Worm (Caenorhabditis elegans) whole organism, L3 larva: ENCODE data around the gene C18A11.2.

ENCODE experiments used
- R02D3.7 ChIP-seq: fragments of 150-350 bp; optimal IDR thresholded peaks from 2 replicates; lab custom pipeline; 2014; ENCODE audit warnings: missing biosample characterization, missing genetic modification characterization
- ZK546.5 ChIP-seq: sonication (generic microtip); optimal IDR thresholded peaks from 2 replicates; lab custom pipeline; 2017; ENCODE audit warnings: missing biosample characterization, missing genetic modification characterization
- aly-2 ChIP-seq: fragments of 150-350 bp; optimal IDR thresholded peaks from 2 replicates; lab custom pipeline; 2014; ENCODE audit warnings: missing biosample characterization, missing genetic modification characterization
- ama-1 ChIP-seq: fragments of 150-350 bp; optimal IDR thresholded peaks from 2 replicates; lab custom pipeline; 2018
- ceh-16 ChIP-seq: sonication (generic microtip); optimal IDR thresholded peaks from 2 replicates; lab custom pipeline; 2017; ENCODE audit warnings: missing biosample characterization, missing genetic modification characterization
- ceh-28 ChIP-seq: fragments of 150-350 bp; optimal IDR thresholded peaks from 2 replicates; lab custom pipeline; 2014; ENCODE audit warnings: missing biosample characterization, missing genetic modification reagents, missing genetic modification characterization
- ceh-82 ChIP-seq: fragments of 150-350 bp; optimal IDR thresholded peaks from 2 replicates; lab custom pipeline; 2014; ENCODE audit warnings: missing biosample characterization, missing genetic modification characterization
- ceh-9 ChIP-seq: sonication (generic microtip); optimal IDR thresholded peaks from 2 replicates; lab custom pipeline; 2018; ENCODE audit warnings: missing biosample characterization, missing genetic modification characterization
- daf-12 ChIP-seq: fragments of 150-350 bp; optimal IDR thresholded peaks from 2 replicates; lab custom pipeline; 2014; ENCODE audit warnings: missing biosample characterization, missing genetic modification reagents, missing genetic modification characterization
- egl-27 ChIP-seq: sonication (generic microtip); optimal IDR thresholded peaks from 4 replicates; lab custom pipeline; 2017; ENCODE audit warnings: missing biosample characterization, missing genetic modification reagents, missing genetic modification characterization
- egl-5 ChIP-seq: fragments of 150-350 bp; optimal IDR thresholded peaks from 2 replicates; lab custom pipeline; 2017; ENCODE audit warnings: missing biosample characterization, missing genetic modification reagents, missing genetic modification characterization, inconsistent platforms
- elt-1 ChIP-seq: fragments of 150-350 bp; optimal IDR thresholded peaks from 2 replicates; lab custom pipeline; 2014; ENCODE audit warnings: missing biosample characterization, missing genetic modification characterization
- elt-2 ChIP-seq: sonication (generic microtip); optimal IDR thresholded peaks from 2 replicates; lab custom pipeline; 2016; ENCODE audit warnings: missing genetic modification reagents, mild to moderate bottlenecking, missing genetic modification characterization, missing compliant biosample characterization
- elt-3 ChIP-seq, 3 experiments: fragments of 150-350 bp in 1 of 3; sonication (generic microtip) in 2 of 3; optimal IDR thresholded peaks; 2 replicates in 2 of 3; 4 replicates in 1 of 3; lab custom pipeline; 2014 to 2017; ENCODE audit warnings: missing biosample characterization in 3 of 3, missing genetic modification characterization in 3 of 3
- fos-1 ChIP-seq: fragments of 150-350 bp; optimal IDR thresholded peaks from 2 replicates; lab custom pipeline; 2014; ENCODE audit warnings: missing biosample characterization, missing genetic modification characterization
- hmg-11 ChIP-seq: sonication (generic microtip); optimal IDR thresholded peaks from 2 replicates; lab custom pipeline; 2016; ENCODE audit warnings: missing genetic modification characterization, missing compliant biosample characterization
- jun-1 ChIP-seq: fragments of 150-350 bp; optimal IDR thresholded peaks from 2 replicates; lab custom pipeline; 2014; ENCODE audit warnings: missing biosample characterization, missing genetic modification reagents, missing genetic modification characterization
- lin-15B ChIP-seq: fragments of 150-350 bp; optimal IDR thresholded peaks from 2 replicates; lab custom pipeline; 2014; ENCODE audit warnings: missing biosample characterization, missing genetic modification characterization
- lin-39 ChIP-seq: fragments of 150-350 bp; optimal IDR thresholded peaks from 2 replicates; lab custom pipeline; 2018; ENCODE audit warnings: missing biosample characterization, missing genetic modification reagents, missing genetic modification characterization
- mdl-1 ChIP-seq: fragments of 150-350 bp; optimal IDR thresholded peaks from 2 replicates; lab custom pipeline; 2014; ENCODE audit warnings: missing biosample characterization, missing genetic modification characterization
- nfya-1 ChIP-seq: sonication (generic microtip); optimal IDR thresholded peaks from 2 replicates; lab custom pipeline; 2017; ENCODE audit warnings: missing genetic modification characterization, mild to moderate bottlenecking, missing compliant biosample characterization, antibody characterized with exemption, moderate library complexity; ENCODE audit not compliant: insufficient read depth
- nhr-12 ChIP-seq: fragments of 150-350 bp; optimal IDR thresholded peaks from 2 replicates; lab custom pipeline; 2014; ENCODE audit warnings: missing biosample characterization, missing genetic modification characterization
- nhr-23 ChIP-seq: fragments of 150-350 bp; optimal IDR thresholded peaks from 2 replicates; lab custom pipeline; 2014; ENCODE audit warnings: missing biosample characterization, missing genetic modification reagents, missing genetic modification characterization
- nhr-237 ChIP-seq: fragments of 150-350 bp; optimal IDR thresholded peaks from 2 replicates; lab custom pipeline; 2014; ENCODE audit warnings: missing biosample characterization, missing genetic modification characterization
- nhr-25 ChIP-seq: sonication (generic microtip); optimal IDR thresholded peaks from 2 replicates; lab custom pipeline; 2017; ENCODE audit warnings: missing biosample characterization, missing genetic modification characterization
- nhr-28 ChIP-seq: fragments of 150-350 bp; optimal IDR thresholded peaks from 2 replicates; lab custom pipeline; 2014; ENCODE audit warnings: missing biosample characterization, missing genetic modification characterization
- nhr-43 ChIP-seq: sonication (generic microtip); optimal IDR thresholded peaks from 2 replicates; lab custom pipeline; 2016; ENCODE audit warnings: mild to moderate bottlenecking, missing genetic modification characterization, missing compliant biosample characterization; ENCODE audit not compliant: poor library complexity, severe bottlenecking
- nhr-67 ChIP-seq: fragments of 150-350 bp; optimal IDR thresholded peaks from 2 replicates; lab custom pipeline; 2014; ENCODE audit warnings: missing biosample characterization, missing genetic modification characterization
- nhr-77 ChIP-seq: fragments of 150-350 bp; optimal IDR thresholded peaks from 2 replicates; lab custom pipeline; 2014; ENCODE audit warnings: missing biosample characterization, missing genetic modification characterization
- pha-4 ChIP-seq: fragments of 150-350 bp; optimal IDR thresholded peaks from 2 replicates; lab custom pipeline; 2014; ENCODE audit warnings: missing biosample characterization, missing genetic modification reagents, missing genetic modification characterization
- pqm-1 ChIP-seq: fragments of 150-350 bp; optimal IDR thresholded peaks from 2 replicates; lab custom pipeline; 2017; ENCODE audit warnings: missing biosample characterization, missing genetic modification characterization, inconsistent platforms
- sea-2 ChIP-seq: fragments of 150-350 bp; sonication (generic microtip); optimal IDR thresholded peaks from 4 replicates; lab custom pipeline; 2014; ENCODE audit warnings: missing biosample characterization, missing genetic modification reagents, missing genetic modification characterization
- skn-1 ChIP-seq: fragments of 150-350 bp; optimal IDR thresholded peaks from 2 replicates; lab custom pipeline; 2014; ENCODE audit warnings: missing biosample characterization, missing genetic modification characterization
- snpc-4 ChIP-seq: fragments of 150-350 bp; optimal IDR thresholded peaks from 2 replicates; lab custom pipeline; 2014; ENCODE audit warnings: missing biosample characterization, missing genetic modification characterization
- tbx-2 ChIP-seq: sonication (generic microtip); optimal IDR thresholded peaks from 2 replicates; lab custom pipeline; 2016; ENCODE audit warnings: mild to moderate bottlenecking, missing genetic modification characterization, missing compliant biosample characterization
- unc-39 ChIP-seq: sonication (generic microtip); optimal IDR thresholded peaks from 4 replicates; lab custom pipeline; 2017; ENCODE audit warnings: missing biosample characterization, missing genetic modification characterization
- unc-62 ChIP-seq: fragments of 150-350 bp; sonication (generic microtip); optimal IDR thresholded peaks from 4 replicates; lab custom pipeline; 2014; ENCODE audit warnings: missing biosample characterization, missing genetic modification reagents, missing genetic modification characterization
- zag-1 ChIP-seq: fragments of 150-350 bp; optimal IDR thresholded peaks from 2 replicates; lab custom pipeline; 2014; ENCODE audit warnings: missing biosample characterization, missing genetic modification characterization
- ztf-11 ChIP-seq: fragments of 150-350 bp; optimal IDR thresholded peaks from 2 replicates; lab custom pipeline; 2014; ENCODE audit warnings: missing biosample characterization, missing genetic modification characterization
- ztf-4 ChIP-seq: fragments of 150-350 bp; optimal IDR thresholded peaks from 2 replicates; lab custom pipeline; 2014; ENCODE audit warnings: missing biosample characterization, missing genetic modification characterization

Gene C18A11.2

DNA sequence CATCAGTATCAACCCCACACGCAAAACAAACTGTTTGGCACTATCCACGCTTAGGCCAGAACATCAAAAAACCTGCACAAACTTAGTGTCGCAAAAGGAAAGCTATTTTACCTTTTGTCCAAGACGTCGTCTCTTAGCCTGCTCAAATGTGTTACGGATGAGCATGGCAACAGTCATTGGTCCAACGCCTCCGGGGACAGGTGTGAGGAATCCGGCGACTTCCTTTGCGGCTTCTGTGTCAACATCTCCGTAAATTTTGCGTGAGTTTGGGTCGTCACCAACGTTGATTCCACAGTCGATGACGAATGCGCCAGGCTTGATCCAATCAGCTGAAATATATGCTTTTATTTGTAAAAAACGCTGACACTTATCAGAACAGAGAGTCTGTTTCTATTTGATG is 17.3 kb downstream of the C18A11.2 start:
- TF ChIP-seq pha-4 (tag; lab: Kevin White, UChicago) (no peak), ZK546.5 (no peak), nhr-77 (no peak), sea-2 (no peak), nhr-25 (tag; lab: Kevin White, UChicago) (no peak), snpc-4 (tag; lab: Kevin White, UChicago) (no peak), lin-15B (tag; lab: Kevin White, UChicago) (no peak), skn-1 (tag; lab: Kevin White, UChicago) (no peak), zag-1 (tag; lab: Kevin White, UChicago) (no peak), nhr-12 (no peak), elt-3 (tag; optimal IDR thresholded peaks at IDR 0.05; lab: Kevin White, UChicago) (no peak), egl-27 (tag; lab: Kevin White, UChicago) (no peak), jun-1 (tag; lab: Kevin White, UChicago) (no peak), nhr-23 (tag; lab: Kevin White, UChicago) (no peak), ceh-82 (tag; lab: Kevin White, UChicago) (no peak)

DNA sequence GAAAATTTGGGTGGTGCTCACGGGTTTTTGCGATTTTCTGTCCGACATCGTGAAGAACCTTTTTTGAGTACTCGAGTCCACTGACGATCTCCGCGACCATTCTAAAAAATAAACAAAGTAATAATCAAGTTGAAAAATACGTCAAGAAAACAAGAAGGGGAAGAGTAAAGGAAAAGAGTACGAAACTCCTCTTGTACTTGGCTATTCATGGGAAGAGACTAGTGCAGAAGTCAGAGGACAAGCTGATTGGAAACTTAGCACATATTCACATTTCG is 19.0 kb downstream of the C18A11.2 start, which contains the start of gene dao-3:
dao-3 (minus strand) TSS at position 101 of the 275 bp plus-strand sequence.
- no peak for TF ChIP-seq mdl-1 (tag; lab: Kevin White, UChicago)
- TF ChIP-seq ztf-4, result no peak
- TF ChIP-seq nhr-237, result no peak
- no peak for TF ChIP-seq nhr-67 (tag; lab: Kevin White, UChicago)
- no peak for TF ChIP-seq zag-1 (tag; lab: Kevin White, UChicago)

DNA sequence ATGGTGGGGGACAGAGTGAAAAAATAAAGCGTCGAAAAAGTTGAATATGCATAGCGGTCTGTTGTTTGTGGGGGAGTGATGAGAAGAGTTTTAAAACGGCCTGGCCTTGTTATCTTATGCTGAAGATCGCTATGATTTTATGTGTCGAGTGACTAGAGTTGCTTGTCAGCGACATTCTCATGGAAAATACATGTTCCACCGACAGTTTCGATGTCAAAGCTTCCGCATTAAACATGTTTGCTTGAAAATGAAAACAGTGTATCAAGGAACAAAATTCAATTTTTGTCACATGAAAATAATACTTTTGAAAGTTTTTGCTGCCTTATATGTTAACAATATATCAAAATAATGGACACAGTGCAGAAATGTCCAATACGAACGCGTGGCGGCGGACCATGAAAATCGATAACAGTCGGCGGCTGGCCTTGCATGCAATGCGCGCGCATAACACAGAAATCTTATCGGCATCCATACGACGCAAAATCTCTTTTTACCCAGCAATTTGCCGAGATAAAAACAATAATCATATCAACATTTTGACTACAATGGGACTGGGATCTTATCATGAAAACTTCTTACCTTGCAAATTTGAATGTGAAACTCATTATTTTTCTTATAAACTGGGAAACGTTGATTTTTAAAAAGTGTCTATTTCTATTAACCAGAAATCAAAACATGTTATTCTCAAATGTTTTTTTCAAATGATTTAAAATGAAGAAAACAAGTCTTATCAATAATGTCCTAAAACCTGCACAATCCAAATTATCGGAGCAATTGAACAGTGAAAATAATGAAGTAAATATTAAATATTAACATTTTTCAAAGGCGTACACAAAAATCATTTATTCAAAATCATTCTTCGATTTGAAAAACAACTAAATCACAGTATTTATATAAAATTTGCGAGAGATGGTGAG is 19.6 kb downstream of the C18A11.2 start:
- no peak for TF ChIP-seq elt-3 (tag; optimal IDR thresholded peaks at IDR 0.05; lab: Kevin White, UChicago)
- TF ChIP-seq fos-1 (tag; lab: Kevin White, UChicago), result peak; percentile 3
- TF ChIP-seq egl-27 (tag; lab: Kevin White, UChicago), result no peak
- peak; percentile 63 for TF ChIP-seq ceh-28 (tag; lab: Kevin White, UChicago)
- no peak for TF ChIP-seq nhr-67 (tag; lab: Kevin White, UChicago)
- no peak for TF ChIP-seq lin-15B (tag; lab: Kevin White, UChicago)

DNA sequence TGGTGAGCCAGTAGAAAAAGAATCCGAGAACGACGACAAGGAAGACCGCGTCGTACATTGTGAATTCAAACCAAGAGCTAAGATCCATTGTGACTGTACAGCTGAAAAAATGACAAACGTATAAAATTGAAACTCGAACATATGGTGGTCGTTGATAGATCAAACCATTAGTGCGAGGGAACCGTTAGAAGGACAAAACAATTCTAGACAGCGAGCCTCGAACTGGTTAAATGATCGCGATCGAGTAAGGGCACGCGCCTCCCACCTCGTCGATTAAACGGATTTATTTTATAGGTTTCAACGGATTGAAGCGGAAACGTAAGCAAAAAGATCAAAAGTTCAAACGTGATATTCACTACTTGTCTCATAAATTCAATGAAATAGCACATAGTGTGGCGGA is 21.1 kb downstream of the C18A11.2 start, which contains the start of gene vem-1:
vem-1 (minus strand) TSS at position 101 of the 400 bp plus-strand sequence.
- TF ChIP-seq elt-3 (tag; optimal IDR thresholded peaks at IDR 0.05; lab: Kevin White, UChicago), result no peak
- TF ChIP-seq tbx-2 (tag; lab: Kevin White, UChicago), result no peak
- no peak for TF ChIP-seq nhr-23 (tag; lab: Kevin White, UChicago)
- no peak for TF ChIP-seq unc-39 (tag; lab: Kevin White, UChicago)
- TF ChIP-seq snpc-4 (tag; lab: Kevin White, UChicago), result no peak
- TF ChIP-seq unc-62 (GFP tag; lab: Kevin White, UChicago), result no peak
- TF ChIP-seq nhr-28 (tag; lab: Kevin White, UChicago), result no peak
- no peak for TF ChIP-seq R02D3.7
- no peak for TF ChIP-seq sea-2
- TF ChIP-seq zag-1 (tag; lab: Kevin White, UChicago), result no peak
- TF ChIP-seq mdl-1 (tag; lab: Kevin White, UChicago), result no peak
- TF ChIP-seq egl-5, result no peak
- TF ChIP-seq egl-27 (tag; lab: Kevin White, UChicago), result no peak
- TF ChIP-seq ceh-9 (tag; lab: Kevin White, UChicago), result no peak
- TF ChIP-seq ama-1, result no peak
- no peak for TF ChIP-seq ceh-28 (tag; lab: Kevin White, UChicago)
- TF ChIP-seq, all 47 proteins: peak for 0

DNA sequence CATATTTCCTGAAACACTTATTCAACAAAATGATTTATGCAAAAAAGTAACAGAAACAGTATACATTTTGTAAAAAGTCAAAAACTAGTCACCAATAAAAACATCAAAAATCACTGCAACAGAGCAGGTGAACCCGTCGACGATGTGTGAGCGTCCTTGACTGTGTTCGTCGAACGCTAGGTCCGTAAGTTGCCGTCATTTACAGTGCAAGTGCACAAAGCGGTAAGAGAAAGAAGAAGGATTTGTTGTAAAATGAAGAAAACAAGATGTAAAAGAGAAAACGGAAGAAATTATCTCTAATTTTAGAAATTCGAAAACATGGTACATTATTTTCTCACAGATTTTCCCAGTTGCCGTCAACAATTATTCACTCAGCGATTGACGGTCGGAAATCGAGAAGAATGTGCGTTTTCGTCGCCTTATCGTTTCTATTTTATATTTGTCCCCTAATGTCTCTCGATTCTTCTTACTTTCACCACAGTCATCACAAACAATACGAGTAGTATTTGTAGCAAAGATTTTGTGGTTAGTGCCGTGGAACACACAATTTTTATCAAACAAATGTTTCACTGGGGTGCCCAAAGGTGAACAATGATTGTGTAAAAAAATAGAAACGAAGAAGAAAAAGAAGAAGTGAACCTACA is 22.0 kb downstream of the C18A11.2 start:
- TF ChIP-seq nhr-237 (no peak), nhr-25 (tag; lab: Kevin White, UChicago) (peak; percentile 73), egl-5 (no peak), daf-12 (tag; lab: Kevin White, UChicago) (no peak), ztf-11 (no peak), nhr-77 (no peak), ama-1 (no peak), hmg-11 (tag; lab: Kevin White, UChicago) (peak; percentile 7), elt-2 (tag; lab: Kevin White, UChicago) (peak; percentile 82), skn-1 (tag; lab: Kevin White, UChicago) (no peak), ceh-82 (tag; lab: Kevin White, UChicago) (no peak), pha-4 (tag; lab: Kevin White, UChicago) (peak; percentile 47), pqm-1 (tag; lab: Kevin White, UChicago) (peak; percentile 63), ZK546.5 (no peak), nfya-1 (tag; lab: Kevin White, UChicago) (no peak), egl-27 (tag; lab: Kevin White, UChicago) (no peak), aly-2 (tag; lab: Kevin White, UChicago) (no peak), nhr-43 (tag; lab: Kevin White, UChicago) (peak; percentile 52), zag-1 (tag; lab: Kevin White, UChicago) (no peak), lin-15B (tag; lab: Kevin White, UChicago) (no peak), ceh-16 (no peak), lin-39 (no peak), elt-1 (tag; lab: Kevin White, UChicago) (no peak), snpc-4 (tag; lab: Kevin White, UChicago) (no peak), unc-62 (GFP tag; lab: Kevin White, UChicago) (no peak)
